Worm (Caenorhabditis elegans) whole organism, L4/young adult: Measurements from ENCODE around the gene pfkb-1.2.
A peak's percentile ranks its signal among the peaks of the same experiment; 100 is the strongest.

Experiments
- W03F9.2 ChIP-seq: fragments of 150-350 bp; optimal IDR thresholded peaks from 2 replicates; lab custom pipeline; 2014; ENCODE audit warnings: missing biosample characterization, missing genetic modification characterization
- dao-5 ChIP-seq: sonication (generic microtip); optimal IDR thresholded peaks from 2 replicates; lab custom pipeline; 2016; ENCODE audit warnings: missing genotype, missing genetic modification characterization, moderate library complexity, missing compliant biosample characterization
- him-1 ChIP-seq: sonication (generic microtip); optimal IDR thresholded peaks from 2 replicates; lab custom pipeline; 2016; ENCODE audit warnings: missing genotype, missing genetic modification reagents, missing genetic modification characterization, missing compliant biosample characterization

Gene pfkb-1.2

DNA sequence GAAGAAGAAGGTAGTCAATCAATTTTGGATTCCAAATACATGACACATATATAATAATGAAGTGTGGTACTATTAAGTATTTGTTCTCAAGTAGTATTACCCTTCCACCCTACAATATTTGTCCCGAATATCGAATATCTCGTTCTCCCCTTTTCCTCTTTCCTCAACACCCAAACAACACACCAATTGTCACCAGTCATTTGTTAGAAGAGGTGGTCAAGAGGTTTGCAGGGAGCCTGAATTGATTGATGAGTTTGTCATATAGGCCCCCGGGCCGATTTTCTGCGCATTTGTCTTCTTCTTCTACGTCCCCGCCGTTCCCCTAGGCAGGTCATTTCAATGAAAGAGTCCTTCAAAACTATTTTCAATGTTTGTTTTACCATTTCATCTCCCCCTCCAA lies 22.6 kb downstream of the pfkb-1.2 start:
- TF ChIP-seq him-1 (tag; lab: Kevin White, UChicago) (no peak), dao-5 (tag; lab: Kevin White, UChicago) (no peak), W03F9.2 (no peak)

DNA sequence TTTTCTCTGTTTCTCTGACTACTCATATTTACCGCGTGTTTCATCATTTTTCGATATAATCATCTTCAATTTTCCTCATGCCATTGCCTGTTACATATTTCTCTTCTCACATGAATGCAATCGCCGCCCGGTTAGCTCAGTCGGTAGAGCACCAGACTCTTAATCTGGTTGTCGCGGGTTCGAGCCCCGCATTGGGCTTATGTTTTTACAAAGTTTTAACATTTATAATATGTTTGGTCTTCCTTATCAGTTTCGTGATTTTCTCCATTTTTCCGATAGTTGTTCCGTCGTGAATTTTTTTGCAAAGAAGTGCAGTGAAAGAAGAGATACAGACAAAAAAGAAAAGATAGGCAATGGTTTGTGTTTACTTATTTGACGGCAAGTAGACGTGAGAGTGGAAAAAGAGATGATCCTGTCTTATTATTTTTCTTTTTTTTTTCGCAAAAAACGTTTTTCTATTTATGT lies 25.3 kb downstream of the pfkb-1.2 start:
- TF ChIP-seq him-1 (tag; lab: Kevin White, UChicago) = peak; percentile 75
- TF ChIP-seq dao-5 (tag; lab: Kevin White, UChicago) = peak; percentile 88
- peak; percentile 89 for TF ChIP-seq W03F9.2

DNA sequence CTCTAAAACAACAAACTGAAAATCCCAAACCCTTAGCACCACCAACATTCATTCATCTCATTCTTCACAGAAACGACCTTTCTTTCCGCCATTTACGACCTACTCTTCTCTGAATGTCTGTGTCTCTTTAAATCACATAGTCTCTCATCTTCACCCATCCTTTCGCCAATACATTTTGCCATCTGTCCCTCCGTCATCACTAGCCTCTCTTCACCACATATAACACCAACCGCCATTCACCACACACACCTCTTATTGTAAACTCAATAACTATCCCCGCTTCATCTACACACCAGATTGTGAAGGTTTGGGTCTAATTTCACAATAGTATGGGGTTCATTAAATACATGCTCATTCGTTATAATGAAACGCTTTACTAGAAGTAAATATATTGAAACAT lies 28.8 kb downstream of the pfkb-1.2 start:
- TF ChIP-seq him-1 (tag; lab: Kevin White, UChicago) (no peak), W03F9.2 (no peak)

DNA sequence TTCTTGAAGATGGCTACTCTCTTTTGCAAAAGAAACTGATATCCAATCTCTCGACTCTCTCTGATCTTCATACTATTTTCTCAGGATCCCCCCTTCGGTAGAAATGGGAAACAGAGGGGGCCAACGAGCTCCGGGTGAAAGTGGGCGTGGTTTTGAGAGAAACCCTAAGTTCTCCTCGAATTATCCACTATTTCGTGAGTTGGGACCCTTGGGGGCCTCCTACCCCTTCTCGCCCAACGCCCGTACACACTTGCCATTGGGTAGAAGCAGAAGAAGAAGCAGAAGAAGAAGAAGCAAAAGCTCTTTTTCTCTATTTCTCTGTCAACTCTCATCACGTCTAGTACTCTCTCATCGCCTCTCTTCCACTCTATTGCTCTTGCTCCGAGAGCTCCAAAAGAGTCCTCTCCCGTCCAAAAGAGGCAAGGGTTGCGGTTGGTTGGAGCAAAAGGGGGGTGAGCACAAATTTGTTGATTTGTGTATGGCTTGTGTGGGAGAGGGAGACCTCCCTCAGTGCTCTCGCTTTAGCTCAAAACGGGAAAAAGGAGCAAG lies 32.3 kb downstream of the pfkb-1.2 start:
- TF ChIP-seq him-1 (tag; lab: Kevin White, UChicago) = peak; percentile 75
- no peak for TF ChIP-seq dao-5 (tag; lab: Kevin White, UChicago)

DNA sequence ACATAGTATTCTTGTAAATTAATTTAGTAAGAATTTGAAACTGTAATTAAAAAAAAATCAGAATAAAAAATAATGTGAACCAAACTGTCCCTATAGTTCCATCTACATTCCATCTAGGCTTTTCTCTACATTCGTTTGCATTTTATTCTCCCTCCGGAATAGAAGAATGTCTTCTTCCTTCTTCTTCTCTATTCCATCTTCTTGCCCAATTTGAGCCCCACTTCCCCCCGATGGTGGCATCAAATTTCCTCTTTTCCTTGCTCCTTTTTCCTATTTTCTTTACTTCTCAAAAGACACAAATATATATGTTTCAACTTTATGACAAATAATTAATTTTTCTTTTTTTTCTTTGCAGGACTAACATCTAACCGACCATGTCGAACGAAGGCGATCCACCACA lies 33.5 kb downstream of the pfkb-1.2 start, which contains the start of gene unc-44:
Gene unc-44 (plus strand): TSS at position 356 of the 400 bp plus-strand sequence.
- TF ChIP-seq W03F9.2 = no peak
- no peak for TF ChIP-seq him-1 (tag; lab: Kevin White, UChicago)
- TF ChIP-seq dao-5 (tag; lab: Kevin White, UChicago) = no peak

DNA sequence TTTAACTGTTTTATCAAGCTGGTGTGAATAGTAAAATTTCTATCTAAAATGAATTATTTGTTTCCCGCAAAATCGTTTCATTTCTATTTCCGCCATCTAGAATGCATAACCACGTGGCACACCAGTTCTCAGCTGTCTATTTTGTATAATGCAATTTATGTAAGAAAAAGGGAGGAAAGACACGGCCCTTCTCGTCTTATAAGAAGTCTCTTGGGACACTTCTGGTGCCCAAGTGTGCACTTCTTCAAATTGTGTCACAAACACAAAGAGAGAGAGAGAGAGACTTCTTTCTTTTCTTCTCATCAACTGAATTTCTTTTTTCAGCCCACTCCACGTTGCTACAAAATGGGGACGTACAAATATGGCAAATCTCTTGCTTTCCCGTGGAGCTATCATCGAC lies 35.5 kb downstream of the pfkb-1.2 start:
- peak; percentile 25 for TF ChIP-seq him-1 (tag; lab: Kevin White, UChicago)
- TF ChIP-seq W03F9.2 = no peak
- no peak for TF ChIP-seq dao-5 (tag; lab: Kevin White, UChicago)

DNA sequence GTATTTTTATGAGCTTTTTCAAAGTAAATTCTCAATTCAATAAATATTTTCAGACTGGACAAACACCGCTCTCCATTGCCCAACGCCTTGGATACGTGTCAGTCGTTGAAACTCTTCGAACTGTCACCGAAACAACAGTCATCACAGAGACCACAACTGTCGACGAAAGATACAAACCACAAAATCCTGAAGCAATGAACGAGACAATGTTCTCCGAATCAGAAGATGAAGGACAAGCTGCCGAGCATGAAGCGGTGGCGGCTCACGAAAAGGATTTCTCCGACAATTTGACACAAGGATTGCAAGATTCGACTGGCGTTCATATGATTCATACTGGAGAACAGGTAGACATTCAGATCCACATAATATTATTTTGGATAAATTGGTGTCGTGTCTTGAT lies 38.1 kb downstream of the pfkb-1.2 start:
- TF ChIP-seq dao-5 (tag; lab: Kevin White, UChicago) (no peak), him-1 (tag; lab: Kevin White, UChicago) (no peak), W03F9.2 (no peak)

DNA sequence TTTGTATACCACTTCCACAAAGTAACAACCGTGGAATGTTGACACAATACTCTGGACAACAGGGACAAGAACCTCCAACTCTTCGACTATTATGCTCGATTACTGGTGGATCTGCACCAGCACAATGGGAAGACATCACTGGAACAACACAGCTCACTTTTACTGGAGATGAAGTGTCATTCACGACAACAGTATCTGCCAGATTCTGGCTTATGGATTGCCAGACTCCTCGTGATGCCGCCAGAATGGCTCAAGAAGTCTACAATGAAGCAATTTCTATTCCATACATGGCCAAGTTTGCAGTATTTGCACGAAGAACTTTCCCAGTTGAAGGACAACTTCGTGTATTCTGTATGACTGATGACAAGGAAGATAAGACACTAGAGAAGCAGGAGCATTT lies 41.5 kb downstream of the pfkb-1.2 start:
- TF ChIP-seq dao-5 (tag; lab: Kevin White, UChicago) = no peak
- no peak for TF ChIP-seq W03F9.2
- TF ChIP-seq him-1 (tag; lab: Kevin White, UChicago) = no peak

DNA sequence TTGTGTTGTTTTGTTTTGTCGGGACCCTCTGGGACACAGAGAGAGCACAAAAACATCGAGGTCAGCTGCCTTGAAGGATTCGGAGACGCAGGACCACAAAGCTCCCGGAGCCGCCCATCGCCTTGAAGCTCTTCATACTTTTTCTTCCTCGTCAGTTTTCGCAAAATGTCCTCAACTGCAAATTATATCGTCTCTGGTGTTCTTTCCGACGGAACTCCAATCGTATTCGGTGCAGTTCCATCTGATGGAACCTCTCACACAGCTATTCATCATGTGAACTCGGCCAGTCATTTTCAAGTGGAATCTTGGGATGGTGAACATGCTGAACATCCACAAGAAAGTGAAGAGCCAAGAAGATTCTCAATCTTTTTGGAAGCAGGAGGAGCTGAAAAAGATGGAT lies 43.7 kb downstream of the pfkb-1.2 start:
- TF ChIP-seq dao-5 (tag; lab: Kevin White, UChicago) (no peak), W03F9.2 (no peak), him-1 (tag; lab: Kevin White, UChicago) (no peak)

DNA sequence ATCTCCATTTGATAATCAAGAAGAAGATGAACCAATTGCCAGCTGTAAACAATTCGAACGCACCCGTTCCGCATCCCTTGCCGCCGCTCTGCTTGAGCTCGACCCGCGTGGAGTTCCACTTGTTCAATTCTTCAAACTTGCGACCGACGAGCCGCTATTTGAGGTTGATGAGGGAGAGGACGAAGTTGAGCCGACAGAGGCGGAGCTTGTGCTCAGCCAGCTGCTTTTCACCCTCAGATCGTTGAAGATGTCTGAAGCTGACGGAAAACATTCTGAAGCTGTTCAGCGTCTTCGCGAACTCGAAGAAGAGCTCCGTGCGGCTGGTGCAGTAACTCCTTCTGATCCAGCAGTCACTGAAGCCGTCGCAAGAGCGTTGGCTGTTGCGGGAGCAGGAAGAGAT lies 44.1 kb downstream of the pfkb-1.2 start:
- TF ChIP-seq dao-5 (tag; lab: Kevin White, UChicago) = no peak
- no peak for TF ChIP-seq W03F9.2
- TF ChIP-seq him-1 (tag; lab: Kevin White, UChicago) = no peak

DNA sequence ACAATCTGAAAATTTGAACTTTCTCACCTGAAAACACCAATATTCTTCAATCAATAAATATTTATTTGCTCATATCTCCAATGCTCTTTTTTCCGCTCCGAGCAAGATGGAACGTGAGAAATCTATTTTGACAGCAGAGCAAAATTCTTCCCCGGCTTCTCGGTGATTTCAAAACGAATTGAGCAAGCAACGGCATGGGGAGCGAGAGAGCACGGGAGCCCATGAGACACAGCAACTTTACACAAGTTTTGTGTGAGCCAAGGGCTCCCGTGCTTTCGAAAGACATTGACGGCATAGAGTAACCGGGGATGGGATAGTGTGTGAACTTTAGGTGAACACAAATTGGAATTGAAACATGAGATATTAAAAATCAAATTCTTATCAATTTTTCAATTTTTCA lies 45.1 kb downstream of the pfkb-1.2 start:
- TF ChIP-seq him-1 (tag; lab: Kevin White, UChicago) = no peak
- TF ChIP-seq dao-5 (tag; lab: Kevin White, UChicago) = no peak
- TF ChIP-seq W03F9.2 = no peak

DNA sequence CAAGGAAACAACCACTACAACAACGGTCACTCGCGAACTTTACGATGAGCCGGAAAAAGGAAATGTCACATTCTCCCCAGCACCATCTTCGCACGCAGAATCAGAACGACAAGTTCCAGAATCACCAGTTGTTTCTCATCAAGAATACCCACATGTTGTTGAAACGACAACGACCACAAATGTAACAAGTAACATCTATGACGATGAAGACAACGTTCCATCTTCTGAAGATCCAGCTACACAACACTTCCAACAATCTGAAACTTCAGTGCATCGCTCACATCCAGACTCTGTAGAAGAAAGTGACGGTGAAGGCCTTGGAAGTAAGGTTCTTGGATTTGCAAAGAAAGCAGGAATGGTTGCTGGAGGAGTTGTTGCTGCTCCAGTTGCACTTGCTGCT lies 48.8 kb downstream of the pfkb-1.2 start:
- TF ChIP-seq dao-5 (tag; lab: Kevin White, UChicago) = no peak
- TF ChIP-seq him-1 (tag; lab: Kevin White, UChicago) = no peak
- TF ChIP-seq W03F9.2 = no peak
